Worm (Caenorhabditis elegans): ENCODE measurements around the gene Y46G5A.38.

DNA sequence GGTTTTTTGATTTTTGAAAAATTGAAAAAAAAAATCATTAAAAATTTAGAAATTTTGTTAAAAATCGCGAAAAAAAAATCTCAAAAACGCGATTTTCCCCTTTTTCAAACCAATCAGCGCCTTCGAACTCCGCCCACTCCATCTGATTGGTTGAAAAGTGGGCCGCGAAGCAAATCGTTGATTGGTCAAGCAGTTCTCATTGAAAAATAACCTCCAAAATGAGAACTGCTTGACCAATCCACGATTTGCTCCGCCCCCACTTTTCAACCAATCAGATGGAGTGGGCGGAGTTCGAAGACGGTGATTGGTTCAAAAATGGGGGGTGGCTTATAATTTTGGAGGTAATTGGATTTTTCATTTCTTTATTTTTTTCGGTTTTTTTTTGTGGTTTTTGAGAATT, 36.5 kb upstream of the Y46G5A.38 start:
- TF ChIP-seq mep-1 (tag; optimal IDR thresholded peaks at IDR 0.05): no peak
- TF ChIP-seq lsy-2 (tag; optimal IDR thresholded peaks at IDR 0.05): no peak
- no peak for TF ChIP-seq unc-62 (GFP tag; optimal IDR thresholded peaks at IDR 0.05)
- no peak for TF ChIP-seq sem-2 (GFP tag; optimal IDR thresholded peaks at IDR 0.05)
- no peak for TF ChIP-seq elt-1 (tag; optimal IDR thresholded peaks at IDR 0.05; ENCODE audit: borderline replicate concordance, insufficient read depth)
- TF ChIP-seq snpc-4 (tag; optimal IDR thresholded peaks at IDR 0.05): no peak
- no peak for TF ChIP-seq mab-5 (tag; optimal IDR thresholded peaks at IDR 0.05)
- TF ChIP-seq lin-13 (tag; optimal IDR thresholded peaks at IDR 0.05): no peak
- TF ChIP-seq drap-1 (GFP tag; optimal IDR thresholded peaks at IDR 0.05): no peak
- no peak for TF ChIP-seq nhr-2 (tag; optimal IDR thresholded peaks at IDR 0.05)
- TF ChIP-seq nhr-28 (tag; optimal IDR thresholded peaks at IDR 0.05): no peak
- TF ChIP-seq zip-8 (tag; optimal IDR thresholded peaks at IDR 0.05): no peak
- no peak for TF ChIP-seq blmp-1 (tag; optimal IDR thresholded peaks at IDR 0.05)
- no peak for TF ChIP-seq unc-39 (tag; optimal IDR thresholded peaks at IDR 0.05)
